Fruit fly (Drosophila melanogaster) whole organism, embryonic: ENCODE results near the gene Sodq.

Source experiments
- Atf6 ChIP-seq: fragments of 200-800 bp; sonication (Bioruptor generic); IDR thresholded peaks from 2 replicates; pipeline ENCODE4 v1.3.6; 2022; ENCODE audit warnings: missing biosample characterization, missing genetic modification characterization
- Bteb2 ChIP-seq: fragments of 200-800 bp; sonication (Bioruptor generic); optimal IDR thresholded peaks from 2 replicates; lab custom pipeline; 2016; ENCODE audit warnings: missing biosample characterization, missing genetic modification characterization
- CG10147 ChIP-seq: fragments of 200-800 bp; sonication (Bioruptor generic); optimal IDR thresholded peaks from 2 replicates; lab custom pipeline; 2019; ENCODE audit warnings: missing biosample characterization, mild to moderate bottlenecking, missing genetic modification characterization, moderate library complexity
- CG10959 ChIP-seq: fragments of 200-800 bp; sonication (Bioruptor generic); IDR thresholded peaks from 2 replicates; pipeline ENCODE4 v1.3.6; 2022; ENCODE audit warnings: missing biosample characterization, missing genetic modification characterization
- CG12236 ChIP-seq: fragments of 200-800 bp; sonication (Bioruptor generic); optimal IDR thresholded peaks from 2 replicates; lab custom pipeline; 2016; ENCODE audit warnings: missing biosample characterization, missing genetic modification characterization
- CG13296 ChIP-seq: fragments of 200-800 bp; sonication (Bioruptor generic); optimal IDR thresholded peaks from 3 replicates; lab custom pipeline; 2018; ENCODE audit warnings: missing biosample characterization, mild to moderate bottlenecking, missing genetic modification characterization
- CG14667 ChIP-seq: fragments of 200-800 bp; sonication (Bioruptor generic); IDR thresholded peaks from 2 replicates; pipeline ENCODE4 v1.3.6; 2022; ENCODE audit warnings: missing biosample characterization, missing genetic modification characterization
- CG16863 ChIP-seq: fragments of 200-800 bp; sonication (Bioruptor generic); optimal IDR thresholded peaks from 3 replicates; lab custom pipeline; 2016; ENCODE audit warnings: missing biosample characterization, missing genetic modification characterization
- CG17186 ChIP-seq: fragments of 200-800 bp; sonication (Bioruptor generic); optimal IDR thresholded peaks from 3 replicates; lab custom pipeline; 2017; ENCODE audit warnings: missing biosample characterization, missing genetic modification reagents, missing genetic modification characterization
- CG18011 ChIP-seq: fragments of 200-800 bp; sonication (Bioruptor generic); optimal IDR thresholded peaks from 2 replicates; lab custom pipeline; 2017; ENCODE audit warnings: missing biosample characterization, missing genetic modification characterization, mild to moderate bottlenecking, moderate library complexity, missing genotype
- CG18599 ChIP-seq: fragments of 200-800 bp; sonication (Bioruptor generic); optimal IDR thresholded peaks from 3 replicates; lab custom pipeline; 2017; ENCODE audit warnings: missing biosample characterization, missing genetic modification characterization, mild to moderate bottlenecking, moderate library complexity, missing genetic modification reagents
- CG30403 ChIP-seq: fragments of 200-800 bp; sonication (Bioruptor generic); optimal IDR thresholded peaks from 3 replicates; lab custom pipeline; 2016; ENCODE audit warnings: missing biosample characterization, missing genetic modification characterization
- CG3838 ChIP-seq: fragments of 200-800 bp; sonication (Bioruptor generic); optimal IDR thresholded peaks from 3 replicates; lab custom pipeline; 2016; ENCODE audit warnings: missing biosample characterization, missing genetic modification characterization
- CG4282 ChIP-seq: fragments of 200-800 bp; sonication (Bioruptor generic); optimal IDR thresholded peaks from 2 replicates; lab custom pipeline; 2016; ENCODE audit warnings: missing biosample characterization, missing genetic modification characterization
- CG4424 ChIP-seq: fragments of 200-800 bp; sonication (Bioruptor generic); optimal IDR thresholded peaks from 3 replicates; lab custom pipeline; 2016; ENCODE audit warnings: missing biosample characterization, missing genetic modification characterization
- CG6175 ChIP-seq: fragments of 200-800 bp; sonication (Bioruptor generic); IDR thresholded peaks from 3 replicates; pipeline ENCODE4 v1.3.6; 2022; ENCODE audit warnings: missing biosample characterization, missing genetic modification characterization
- CG6813 ChIP-seq: fragments of 200-800 bp; sonication (Bioruptor generic); optimal IDR thresholded peaks from 2 replicates; lab custom pipeline; 2017; ENCODE audit warnings: missing biosample characterization, missing genetic modification characterization, mild to moderate bottlenecking, moderate library complexity, missing genetic modification reagents
- CG7556 ChIP-seq: fragments of 200-800 bp; sonication (Bioruptor generic); optimal IDR thresholded peaks from 2 replicates; lab custom pipeline; 2017; ENCODE audit warnings: missing biosample characterization, mild to moderate bottlenecking, missing genetic modification characterization
- CG8089 ChIP-seq: fragments of 200-800 bp; sonication (Bioruptor generic); optimal IDR thresholded peaks from 3 replicates; lab custom pipeline; 2016; ENCODE audit warnings: missing biosample characterization, missing genetic modification characterization
- CG9817 ChIP-seq: fragments of 200-800 bp; sonication (Bioruptor generic); optimal IDR thresholded peaks from 2 replicates; lab custom pipeline; 2018; ENCODE audit warnings: missing biosample characterization, mild to moderate bottlenecking, missing genetic modification characterization, moderate library complexity
- CHES-1-like ChIP-seq: fragments of 200-800 bp; sonication (Bioruptor generic); optimal IDR thresholded peaks from 2 replicates; lab custom pipeline; 2016; ENCODE audit warnings: missing biosample characterization, missing genetic modification characterization
- CTCF ChIP-seq: fragments of 200-800 bp; sonication (Bioruptor generic); optimal IDR thresholded peaks from 2 replicates; lab custom pipeline; 2017; ENCODE audit warnings: missing biosample characterization, mild to moderate bottlenecking, missing genetic modification characterization, moderate library complexity
- Dbx ChIP-seq: fragments of 200-800 bp; sonication (Bioruptor generic); IDR thresholded peaks from 3 replicates; pipeline ENCODE4 v1.3.6; 2022; ENCODE audit warnings: missing biosample characterization, missing genetic modification characterization
- Dek ChIP-seq: fragments of 200-800 bp; sonication (Bioruptor generic); optimal IDR thresholded peaks from 3 replicates; lab custom pipeline; 2019; ENCODE audit warnings: missing biosample characterization, mild to moderate bottlenecking, missing genetic modification characterization, moderate library complexity
- Dref ChIP-seq: fragments of 200-800 bp; sonication (Bioruptor generic); IDR thresholded peaks from 2 replicates; pipeline ENCODE4 v1.3.6; 2022; ENCODE audit warnings: missing biosample characterization, missing genetic modification characterization
- Elba2 ChIP-seq: fragments of 200-800 bp; sonication (Bioruptor generic); optimal IDR thresholded peaks from 3 replicates; lab custom pipeline; 2016; ENCODE audit warnings: missing biosample characterization, missing genetic modification characterization
- HmgZ ChIP-seq: fragments of 200-800 bp; sonication (Bioruptor generic); optimal IDR thresholded peaks from 2 replicates; lab custom pipeline; 2018; ENCODE audit warnings: missing biosample characterization, mild to moderate bottlenecking, missing genetic modification characterization
- MBD-R2 ChIP-seq: fragments of 200-800 bp; sonication (Bioruptor generic); IDR thresholded peaks from 2 replicates; pipeline ENCODE4 v1.3.6; 2022; ENCODE audit warnings: missing biosample characterization, missing genetic modification characterization
- MTF-1 ChIP-seq: fragments of 200-800 bp; sonication (Bioruptor generic); optimal IDR thresholded peaks from 2 replicates; lab custom pipeline; 2018; ENCODE audit warnings: missing biosample characterization, mild to moderate bottlenecking, missing genetic modification characterization, borderline replicate concordance
- Mad ChIP-seq: fragments of 200-800 bp; sonication (Bioruptor generic); optimal IDR thresholded peaks from 2 replicates; lab custom pipeline; 2016; ENCODE audit warnings: missing biosample characterization, missing genetic modification characterization
- NC2β ChIP-seq: fragments of 200-800 bp; sonication (Bioruptor generic); optimal IDR thresholded peaks from 2 replicates; lab custom pipeline; 2016; ENCODE audit warnings: missing biosample characterization, missing genetic modification characterization
- Oli ChIP-seq: fragments of 200-800 bp; sonication (Bioruptor generic); optimal IDR thresholded peaks from 2 replicates; lab custom pipeline; 2018; ENCODE audit warnings: missing biosample characterization, mild to moderate bottlenecking, missing genetic modification characterization, moderate library complexity
- amos ChIP-seq: fragments of 200-800 bp; sonication (Bioruptor generic); IDR thresholded peaks from 2 replicates; pipeline ENCODE4 v1.3.6; 2022; ENCODE audit warnings: missing biosample characterization, missing genetic modification characterization; ENCODE audit not compliant: partially characterized antibody
- bigmax ChIP-seq: fragments of 200-800 bp; sonication (Bioruptor generic); optimal IDR thresholded peaks from 2 replicates; lab custom pipeline; 2018; ENCODE audit warnings: missing biosample characterization, mild to moderate bottlenecking, missing genetic modification characterization
- cwo ChIP-seq: fragments of 200-800 bp; sonication (Bioruptor generic); optimal IDR thresholded peaks from 3 replicates; lab custom pipeline; 2017; ENCODE audit warnings: missing biosample characterization, missing genetic modification characterization, mild to moderate bottlenecking, moderate library complexity, missing genetic modification reagents
- dysf ChIP-seq: fragments of 200-800 bp; sonication (Bioruptor generic); IDR thresholded peaks from 3 replicates; pipeline ENCODE4 v1.3.6; 2022; ENCODE audit warnings: missing biosample characterization, missing genetic modification characterization
- en ChIP-seq: fragments of 200-800 bp; sonication (Bioruptor generic); optimal IDR thresholded peaks from 2 replicates; lab custom pipeline; 2016; ENCODE audit warnings: missing biosample characterization, missing genetic modification characterization
- fru ChIP-seq: fragments of >200 bp; optimal IDR thresholded peaks from 2 replicates; lab custom pipeline; 2017
- fu2 ChIP-seq: fragments of 200-800 bp; sonication (Bioruptor generic); optimal IDR thresholded peaks from 2 replicates; lab custom pipeline; 2016; ENCODE audit warnings: missing biosample characterization, missing genetic modification characterization
- gce ChIP-seq: fragments of 200-800 bp; sonication (Bioruptor generic); IDR thresholded peaks from 3 replicates; pipeline ENCODE4 v1.3.6; 2022; ENCODE audit warnings: missing biosample characterization, missing genetic modification characterization
- grau ChIP-seq: fragments of 200-800 bp; optimal IDR thresholded peaks from 3 replicates; lab custom pipeline; 2019; ENCODE audit warnings: missing biosample characterization, mild to moderate bottlenecking, missing genetic modification characterization, moderate library complexity
- gsb ChIP-seq: fragments of 200-800 bp; sonication (Bioruptor generic); IDR thresholded peaks from 2 replicates; pipeline ENCODE4 v1.3.6; 2022; ENCODE audit warnings: missing biosample characterization, missing genetic modification characterization
- luna ChIP-seq: fragments of 200-800 bp; sonication (Bioruptor generic); optimal IDR thresholded peaks from 2 replicates; lab custom pipeline; 2016; ENCODE audit warnings: missing biosample characterization, missing genetic modification characterization
- nerfin-1 ChIP-seq: fragments of 200-800 bp; sonication (Bioruptor generic); optimal IDR thresholded peaks from 3 replicates; lab custom pipeline; 2019; ENCODE audit warnings: missing biosample characterization, mild to moderate bottlenecking, missing genetic modification characterization, moderate library complexity
- pzg ChIP-seq: fragments of 200-800 bp; sonication (Bioruptor generic); optimal IDR thresholded peaks from 3 replicates; lab custom pipeline; 2018; ENCODE audit warnings: missing biosample characterization, mild to moderate bottlenecking, missing genetic modification characterization, moderate library complexity
- repo ChIP-seq: fragments of 200-800 bp; sonication (Bioruptor generic); optimal IDR thresholded peaks from 2 replicates; lab custom pipeline; 2016; ENCODE audit warnings: missing biosample characterization, missing genetic modification characterization
- ro ChIP-seq: fragments of 200-800 bp; sonication (Bioruptor generic); IDR thresholded peaks from 2 replicates; pipeline ENCODE4 v1.3.6; 2022; ENCODE audit warnings: missing biosample characterization, missing genetic modification characterization
- salm ChIP-seq: fragments of 200-800 bp; sonication (Bioruptor generic); optimal IDR thresholded peaks from 2 replicates; lab custom pipeline; 2018; ENCODE audit warnings: missing biosample characterization, mild to moderate bottlenecking, missing genetic modification characterization
- sens-2 ChIP-seq: fragments of 200-800 bp; sonication (Bioruptor generic); IDR thresholded peaks from 2 replicates; pipeline ENCODE4 v1.3.6; 2022; ENCODE audit warnings: missing biosample characterization, missing genetic modification characterization
- stwl ChIP-seq: fragments of 200-800 bp; sonication (Bioruptor generic); optimal IDR thresholded peaks from 3 replicates; lab custom pipeline; 2018; ENCODE audit warnings: missing biosample characterization, mild to moderate bottlenecking, missing genetic modification characterization, moderate library complexity
- unpg ChIP-seq: fragments of 200-800 bp; sonication (Bioruptor generic); optimal IDR thresholded peaks from 3 replicates; lab custom pipeline; 2018; ENCODE audit warnings: missing biosample characterization, mild to moderate bottlenecking, missing genetic modification characterization, moderate library complexity
- zfh1 ChIP-seq: fragments of 200-800 bp; sonication (Bioruptor generic); IDR thresholded peaks from 3 replicates; pipeline ENCODE4 v1.3.6; 2022; ENCODE audit warnings: missing biosample characterization, missing genetic modification characterization
- zfh2 ChIP-seq: fragments of 200-800 bp; sonication (Bioruptor generic); optimal IDR thresholded peaks from 2 replicates; lab custom pipeline; 2016; ENCODE audit warnings: missing biosample characterization, missing genetic modification characterization

The Sodq gene

DNA sequence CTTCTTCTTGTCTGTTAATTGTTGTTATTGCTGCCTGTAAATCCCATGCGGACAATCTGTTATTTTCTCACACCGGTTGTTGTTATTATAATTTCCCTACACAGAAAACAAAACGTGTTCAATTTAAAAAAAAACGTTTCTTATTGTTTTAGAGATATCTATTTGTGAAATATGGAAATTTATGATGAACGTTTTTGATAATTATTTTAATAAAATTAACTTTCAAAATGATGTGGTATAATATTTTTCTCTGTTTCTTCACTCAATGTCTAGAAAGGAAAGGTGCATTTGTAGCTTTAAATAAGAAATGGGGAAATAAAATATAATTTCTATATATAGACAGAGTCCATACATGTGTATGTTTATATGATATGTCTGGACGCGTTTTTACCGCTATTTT lies 11.3 kb upstream of the Sodq start (continued):
- peak; percentile 72 for TF ChIP-seq CG4424 (GFP tag; lab: Kevin White, UChicago)
- no peak for TF ChIP-seq sens-2 (GFP tag; lab: Robert Waterston, UW)
- peak; percentile 17 for TF ChIP-seq salm (tag; lab: Kevin White, UChicago)
- TF ChIP-seq CG4282 (GFP tag; lab: Kevin White, UChicago): no peak
- TF ChIP-seq pzg (GFP tag; lab: Kevin White, UChicago): no peak
- no peak for TF ChIP-seq CG17186 (GFP tag; lab: Kevin White, UChicago)
- TF ChIP-seq Dek (tag; lab: Kevin White, UChicago): peak; percentile 7
- TF ChIP-seq HmgZ (tag; lab: Kevin White, UChicago): no peak
- no peak for TF ChIP-seq Dbx (GFP tag; lab: Robert Waterston, UW)
- no peak for TF ChIP-seq ro (GFP tag; lab: Robert Waterston, UW)
- no peak for TF ChIP-seq fu2 (GFP tag; lab: Kevin White, UChicago)
- peak; percentile 45; the same call in 1 of the 3 replicates for TF ChIP-seq zfh1
- peak; percentile 43; the same call in 1 of the 3 replicates for TF ChIP-seq dysf (GFP tag; lab: Robert Waterston, UW)
- TF ChIP-seq CG6175 (GFP tag; lab: Robert Waterston, UW): no peak
- no peak for TF ChIP-seq CG9817 (tag; lab: Kevin White, UChicago)
- TF ChIP-seq nerfin-1 (tag; lab: Kevin White, UChicago): peak; percentile 71
- no peak for TF ChIP-seq gsb (GFP tag; lab: Robert Waterston, UW)
- peak; percentile 72 for TF ChIP-seq Oli (tag; lab: Kevin White, UChicago)
- TF ChIP-seq CG8089 (GFP tag; lab: Kevin White, UChicago): no peak
- TF ChIP-seq fru (lab: Kevin White, UChicago): no peak
- peak; percentile 20 for TF ChIP-seq CG16863 (GFP tag; lab: Kevin White, UChicago)
- TF ChIP-seq CG30403 (GFP tag; lab: Kevin White, UChicago): peak; percentile 73
- no peak for TF ChIP-seq MTF-1 (GFP tag; lab: Kevin White, UChicago)
- TF ChIP-seq bigmax (GFP tag; lab: Kevin White, UChicago): no peak
- peak; percentile 28 for TF ChIP-seq cwo (GFP tag; lab: Kevin White, UChicago)
- no peak for TF ChIP-seq amos (GFP tag; lab: Robert Waterston, UW)
- TF ChIP-seq Mad (GFP tag; lab: Kevin White, UChicago): no peak
- TF ChIP-seq en (GFP tag; lab: Kevin White, UChicago): no peak
- no peak for TF ChIP-seq zfh2 (GFP tag; lab: Kevin White, UChicago)
- no peak for TF ChIP-seq CG12236
- no peak for TF ChIP-seq Dref (GFP tag; lab: Robert Waterston, UW)
- no peak for TF ChIP-seq CG14667
- peak; percentile 39; the same call in 1 of the 2 replicates for TF ChIP-seq CG10959
- no peak for TF ChIP-seq stwl
- no peak for TF ChIP-seq Elba2 (GFP tag; lab: Kevin White, UChicago)
- peak; percentile 65 for TF ChIP-seq CG7556 (GFP tag; lab: Kevin White, UChicago)
- peak; percentile 44 for TF ChIP-seq Bteb2
- TF ChIP-seq CG3838 (GFP tag; lab: Kevin White, UChicago): no peak
- peak; percentile 71 for TF ChIP-seq grau
- TF ChIP-seq NC2β: no peak
- TF ChIP-seq CG18011 (GFP tag; lab: Kevin White, UChicago): no peak
- no peak for TF ChIP-seq CTCF
- TF ChIP-seq gce (GFP tag; lab: Robert Waterston, UW): peak; percentile 45; the same call in 1 of the 3 replicates
- no peak for TF ChIP-seq CG6813 (GFP tag; lab: Kevin White, UChicago)
- TF ChIP-seq repo: no peak
- TF ChIP-seq CG18599 (GFP tag; lab: Kevin White, UChicago): no peak
- TF ChIP-seq CG10147: peak; percentile 49
- peak; percentile 86 for TF ChIP-seq unpg (GFP tag; lab: Kevin White, UChicago)
- no peak; the same call in 1 of the 2 replicates for TF ChIP-seq Atf6
- TF ChIP-seq CG13296 (GFP tag; lab: Kevin White, UChicago): peak; percentile 6
- no peak for TF ChIP-seq luna (GFP tag; lab: Kevin White, UChicago)
- TF ChIP-seq CHES-1-like (GFP tag; lab: Kevin White, UChicago): no peak
- no peak for TF ChIP-seq MBD-R2 (GFP tag; lab: Robert Waterston, UW)
